Fruit fly (Drosophila melanogaster): ENCODE measurements around the gene CG5906.

Gene CG5906

dm6 chr3L:11821723-11822445, 49.2 kb downstream of the CG5906 start, which contains the start of the genes CG11597 and CG5946 (continued):
- TF ChIP-seq Doc3 (GFP tag; IDR thresholded peaks at IDR 0.05; ENCODE audit: partially characterized antibody), result peak; percentile 30; the same call in 1 of the 3 replicates
- TF ChIP-seq HmgZ (tag; optimal IDR thresholded peaks at IDR 0.05), result no peak
- no peak for TF ChIP-seq D19B (GFP tag; optimal IDR thresholded peaks at IDR 0.05)
- no peak for TF ChIP-seq luna (GFP tag; optimal IDR thresholded peaks at IDR 0.05)
- TF ChIP-seq zf30C (GFP tag; optimal IDR thresholded peaks at IDR 0.05), result no peak
- TF ChIP-seq HLHmδ (GFP tag; optimal IDR thresholded peaks at IDR 0.05), result no peak
- TF ChIP-seq CG12391 (tag; optimal IDR thresholded peaks at IDR 0.05), result peak; percentile 60
- no peak for TF ChIP-seq Ets65A (GFP tag)
- no peak for TF ChIP-seq CG10462 (GFP tag; optimal IDR thresholded peaks at IDR 0.05)
- TF ChIP-seq CG6689 (GFP tag; IDR thresholded peaks at IDR 0.05), result no peak
- TF ChIP-seq CG9817 (tag; optimal IDR thresholded peaks at IDR 0.05), result no peak
- TF ChIP-seq CG11085 (GFP tag; IDR thresholded peaks at IDR 0.05), result peak; percentile 6; the same call in 1 of the 2 replicates
- TF ChIP-seq CG6765 (GFP tag; optimal IDR thresholded peaks at IDR 0.05), result no peak
- no peak for TF ChIP-seq CG3407 (GFP tag; optimal IDR thresholded peaks at IDR 0.05)
- TF ChIP-seq Awh (GFP tag; IDR thresholded peaks at IDR 0.05), result 0 out of 2 replicates have a peak, but pooled peaks have one; percentile 6
- peak; percentile 10 for TF ChIP-seq MESR4 (GFP tag; optimal IDR thresholded peaks at IDR 0.05)
- no peak for TF ChIP-seq Camta (GFP tag; optimal IDR thresholded peaks at IDR 0.05)
- peak; percentile 63 for TF ChIP-seq CG9932 (GFP tag; IDR thresholded peaks at IDR 0.05)
- no peak for TF ChIP-seq stwl (tag; optimal IDR thresholded peaks at IDR 0.05)
- TF ChIP-seq Sry-δ (GFP tag; optimal IDR thresholded peaks at IDR 0.05), result peak; percentile 41
- peak; percentile 1 for TF ChIP-seq gcm (GFP tag; optimal IDR thresholded peaks at IDR 0.05)
- no peak for TF ChIP-seq CG2120 (GFP tag; optimal IDR thresholded peaks at IDR 0.05)
- no peak for TF ChIP-seq CG42726 (GFP tag; IDR thresholded peaks at IDR 0.05; ENCODE audit: partially characterized antibody)
- no peak for TF ChIP-seq CG31365 (tag; optimal IDR thresholded peaks at IDR 0.05)
- TF ChIP-seq ERR (GFP tag; optimal IDR thresholded peaks at IDR 0.05), result no peak
- no peak for TF ChIP-seq H2.0 (GFP tag; IDR thresholded peaks at IDR 0.05)
- peak; percentile 68 for TF ChIP-seq CG3163 (GFP tag; optimal IDR thresholded peaks at IDR 0.05)
- TF ChIP-seq D19A (tag; optimal IDR thresholded peaks at IDR 0.05), result no peak
- TF ChIP-seq Six4 (GFP tag; optimal IDR thresholded peaks at IDR 0.05), result no peak
- TF ChIP-seq wdn (GFP tag; IDR thresholded peaks at IDR 0.05), result no peak
- no peak for TF ChIP-seq zen2 (GFP tag; IDR thresholded peaks at IDR 0.05; ENCODE audit: partially characterized antibody)
- TF ChIP-seq CG10366 (GFP tag; IDR thresholded peaks at IDR 0.05), result peak; percentile 33; the same call in 1 of the 2 replicates
- no peak for TF ChIP-seq Mad (GFP tag; optimal IDR thresholded peaks at IDR 0.05)
- TF ChIP-seq yki (optimal IDR thresholded peaks at IDR 0.05), result peak; percentile 19
- no peak for TF ChIP-seq BEAF-32 (GFP tag; optimal IDR thresholded peaks at IDR 0.05)
- no peak for TF ChIP-seq CG30020 (tag; optimal IDR thresholded peaks at IDR 0.05)
- no peak for TF ChIP-seq Side (GFP tag; optimal IDR thresholded peaks at IDR 0.05)
- TF ChIP-seq ro (GFP tag; IDR thresholded peaks at IDR 0.05), result no peak
- peak; percentile 30 for TF ChIP-seq Ets97D (GFP tag; optimal IDR thresholded peaks at IDR 0.05)
- TF ChIP-seq Trl (optimal IDR thresholded peaks at IDR 0.05), result peak; percentile 90 to 92
- TF ChIP-seq Trl (GFP tag; optimal IDR thresholded peaks at IDR 0.05), result no peak
- peak; percentile 49 for TF ChIP-seq CG3847 (GFP tag; IDR thresholded peaks at IDR 0.05)
- TF ChIP-seq CG12942 (GFP tag; optimal IDR thresholded peaks at IDR 0.05), result no peak
- TF ChIP-seq CG17912 (GFP tag; optimal IDR thresholded peaks at IDR 0.05), result no peak
- no peak for TF ChIP-seq pan (optimal IDR thresholded peaks at IDR 0.05)
- no peak for TF ChIP-seq pan (GFP tag; optimal IDR thresholded peaks at IDR 0.05 in 1 of 2, IDR thresholded peaks at IDR 0.05 in 1 of 2)
- TF ChIP-seq dan (GFP tag; IDR thresholded peaks at IDR 0.05), result no peak
- TF ChIP-seq CG14441 (GFP tag; IDR thresholded peaks at IDR 0.05), result no peak
- no peak for TF ChIP-seq klu (GFP tag; IDR thresholded peaks at IDR 0.05)
- peak; percentile 6; the same call in 1 of the 3 replicates for TF ChIP-seq ci (GFP tag; IDR thresholded peaks at IDR 0.05)
- peak; percentile 41; the same call in 1 of the 2 replicates for TF ChIP-seq hbn (GFP tag; IDR thresholded peaks at IDR 0.05; ENCODE audit: partially characterized antibody)
